Worm (Caenorhabditis elegans) whole organism, young adult: ENCODE measurements around the gene sre-7.
"Not testable (repeated sequence)": the region's sequence is repeated elsewhere in the genome, so short reads cannot be mapped to it uniquely, and the experiment has no call there.

Experiments used
- B0336.3 ChIP-seq: fragments of 200-800 bp; sonication (Bioruptor generic); IDR thresholded peaks from 2 replicates; pipeline ENCODE4 v1.3.6; 2022; ENCODE audit warnings: missing genetic modification characterization, missing compliant biosample characterization
- C06A6.2 ChIP-seq: fragments of 200-800 bp; sonication (Bioruptor generic); conservative IDR thresholded peaks from 2 replicates; pipeline ENCODE4 v1.3.6; 2022; ENCODE audit warnings: missing genetic modification characterization, missing compliant biosample characterization
- F33H1.4 ChIP-seq: fragments of 200-800 bp; sonication (Bioruptor generic); IDR thresholded peaks from 2 replicates; pipeline ENCODE4 v1.3.6; 2022; ENCODE audit warnings: missing genetic modification reagents, missing genetic modification characterization, missing compliant biosample characterization
- F37B4.10 ChIP-seq: fragments of 200-800 bp; sonication (Bioruptor generic); IDR thresholded peaks from 2 replicates; pipeline ENCODE4 v1.3.6; 2022; ENCODE audit warnings: missing genetic modification characterization, missing compliant biosample characterization
- F55B11.4 ChIP-seq: sonication (generic microtip); optimal IDR thresholded peaks from 2 replicates; lab custom pipeline; 2016; ENCODE audit warnings: missing compliant biosample characterization, missing genetic modification characterization, borderline replicate concordance; ENCODE audit not compliant: insufficient read depth
- F57C9.4 ChIP-seq: sonication (generic microtip); optimal IDR thresholded peaks from 2 replicates; lab custom pipeline; 2017; ENCODE audit warnings: mild to moderate bottlenecking, missing genetic modification characterization, missing compliant biosample characterization
- Y67H2A.10 ChIP-seq: fragments of 200-800 bp; sonication (Bioruptor generic); conservative IDR thresholded peaks from 2 replicates; pipeline ENCODE4 v1.3.6; 2022; ENCODE audit warnings: missing genetic modification reagents, missing genetic modification characterization, missing compliant biosample characterization
- aptf-3 ChIP-seq: fragments of 200-800 bp; sonication (Bioruptor generic); IDR thresholded peaks from 2 replicates; pipeline ENCODE4 v1.3.6; 2022; ENCODE audit warnings: missing genetic modification characterization, missing compliant biosample characterization
- atf-7 ChIP-seq: sonication (generic microtip); optimal IDR thresholded peaks from 2 replicates; lab custom pipeline; 2017; ENCODE audit warnings: mild to moderate bottlenecking, missing genetic modification characterization, missing compliant biosample characterization
- attf-3 ChIP-seq: fragments of 200-800 bp; sonication (Bioruptor generic); conservative IDR thresholded peaks from 2 replicates; pipeline ENCODE4 v1.3.6; 2022; ENCODE audit warnings: missing genetic modification reagents, missing genetic modification characterization, missing compliant biosample characterization
- bed-2 ChIP-seq: fragments of 200-800 bp; sonication (Bioruptor generic); IDR thresholded peaks from 2 replicates; pipeline ENCODE4 v1.3.6; 2022; ENCODE audit warnings: missing genetic modification reagents, missing genetic modification characterization, missing compliant biosample characterization
- ceh-79 ChIP-seq: sonication (generic microtip); optimal IDR thresholded peaks from 2 replicates; lab custom pipeline; 2017; ENCODE audit warnings: mild to moderate bottlenecking, missing genetic modification characterization, missing compliant biosample characterization
- egl-44 ChIP-seq: fragments of 200-800 bp; sonication (Bioruptor generic); IDR thresholded peaks from 2 replicates; pipeline ENCODE4 v1.3.6; 2022; ENCODE audit warnings: missing genetic modification reagents, missing genetic modification characterization, missing compliant biosample characterization
- fkh-3 ChIP-seq: sonication (generic microtip); optimal IDR thresholded peaks from 2 replicates; lab custom pipeline; 2016; ENCODE audit warnings: mild to moderate bottlenecking, missing genetic modification characterization, missing compliant biosample characterization
- hmg-1.2 ChIP-seq: fragments of 200-800 bp; sonication (Bioruptor generic); IDR thresholded peaks from 2 replicates; pipeline ENCODE4 v1.3.6; 2022; ENCODE audit warnings: missing genetic modification reagents, missing genetic modification characterization, missing compliant biosample characterization
- lin-26 ChIP-seq: fragments of 200-800 bp; sonication (Bioruptor generic); IDR thresholded peaks from 2 replicates; pipeline ENCODE4 v1.3.6; 2022; ENCODE audit warnings: missing genetic modification reagents, missing genetic modification characterization, missing compliant biosample characterization
- mxl-1 ChIP-seq: sonication (generic microtip); optimal IDR thresholded peaks from 2 replicates; lab custom pipeline; 2016; ENCODE audit warnings: missing genetic modification characterization, missing compliant biosample characterization
- nfya-2 ChIP-seq: fragments of 200-800 bp; sonication (Bioruptor generic); IDR thresholded peaks from 2 replicates; pipeline ENCODE4 v1.3.6; 2022; ENCODE audit warnings: missing genetic modification reagents, missing genetic modification characterization, missing compliant biosample characterization
- nfyb-1 ChIP-seq: fragments of 200-800 bp; sonication (Bioruptor generic); IDR thresholded peaks from 2 replicates; pipeline ENCODE4 v1.3.6; 2022; ENCODE audit warnings: missing genetic modification reagents, missing genetic modification characterization, missing compliant biosample characterization
- nhr-80 ChIP-seq: sonication (generic microtip); optimal IDR thresholded peaks from 2 replicates; lab custom pipeline; 2016; ENCODE audit warnings: missing genetic modification characterization, missing compliant biosample characterization
- nhr-90 ChIP-seq: sonication (generic microtip); optimal IDR thresholded peaks from 2 replicates; lab custom pipeline; 2016; ENCODE audit warnings: missing genotype, mild to moderate bottlenecking, missing genetic modification characterization, missing compliant biosample characterization
- pbrm-1 ChIP-seq: fragments of 200-800 bp; sonication (Bioruptor generic); IDR thresholded peaks from 2 replicates; pipeline ENCODE4 v1.3.6; 2022; ENCODE audit warnings: missing genetic modification reagents, missing genetic modification characterization, missing compliant biosample characterization
- pha-4 ChIP-seq: fragments of 150-350 bp; sonication (generic microtip); optimal IDR thresholded peaks from 2 replicates; lab custom pipeline; 2014; ENCODE audit warnings: missing biosample characterization, missing genetic modification reagents, missing genetic modification characterization
- repo-1 ChIP-seq: sonication (generic microtip); optimal IDR thresholded peaks from 2 replicates; lab custom pipeline; 2017; ENCODE audit warnings: mild to moderate bottlenecking, missing genetic modification characterization, missing compliant biosample characterization
- somi-1 ChIP-seq: fragments of 200-800 bp; sonication (Bioruptor generic); optimal IDR thresholded peaks from 2 replicates; lab custom pipeline; 2018; ENCODE audit warnings: mild to moderate bottlenecking, missing genetic modification characterization, missing compliant biosample characterization
- sptf-2 ChIP-seq: fragments of 200-800 bp; sonication (Bioruptor generic); optimal IDR thresholded peaks from 2 replicates; lab custom pipeline; 2018; ENCODE audit warnings: mild to moderate bottlenecking, missing genetic modification characterization, missing compliant biosample characterization
- tlf-1 ChIP-seq: fragments of 200-800 bp; sonication (Bioruptor generic); optimal IDR thresholded peaks from 2 replicates; lab custom pipeline; 2018; ENCODE audit warnings: mild to moderate bottlenecking, missing genetic modification characterization, missing compliant biosample characterization
- unc-130 ChIP-seq: sonication (generic microtip); optimal IDR thresholded peaks from 2 replicates; lab custom pipeline; 2016; ENCODE audit warnings: missing genetic modification reagents, missing genetic modification characterization, missing compliant biosample characterization
- unc-62 ChIP-seq: fragments of 150-350 bp; optimal IDR thresholded peaks from 2 replicates; lab custom pipeline; 2014; ENCODE audit warnings: missing biosample characterization, missing genetic modification reagents, missing genetic modification characterization
- ztf-22 ChIP-seq: fragments of 200-800 bp; sonication (Bioruptor generic); optimal IDR thresholded peaks from 2 replicates; lab custom pipeline; 2018; ENCODE audit warnings: mild to moderate bottlenecking, missing genetic modification characterization, moderate library complexity, missing compliant biosample characterization
- ztf-28 ChIP-seq: fragments of 200-800 bp; sonication (Bioruptor generic); IDR thresholded peaks from 2 replicates; pipeline ENCODE4 v1.3.6; 2022; ENCODE audit warnings: missing genetic modification reagents, missing genetic modification characterization, missing compliant biosample characterization

sre-7 gene

ce11 chrV:14205214-14205613, 38.8 kb upstream of the sre-7 start, which contains the start of gene T16A9.3:
T16A9.3 (plus strand) TSS chrV:14205514.
- TF ChIP-seq nfyb-1 (GFP tag; lab: Robert Waterston, UW); B0336.3; unc-130: not testable (repeated sequence)

ce11 chrV:14210743-14211142, 33.3 kb upstream of the sre-7 start, which contains the start of gene str-230:
str-230 (minus strand) TSS chrV:14210843.
- TF ChIP-seq repo-1 (tag; lab: Kevin White, UChicago) (no peak), unc-62 (GFP tag; lab: Kevin White, UChicago) (no peak), mxl-1 (tag; lab: Kevin White, UChicago) (no peak), lin-26 (no peak), Y67H2A.10 (GFP tag; lab: Robert Waterston, UW) (no peak), F33H1.4 (no peak), somi-1 (no peak), pha-4 (tag; lab: Kevin White, UChicago) (no peak)

ce11 chrV:14212813-14213212, 31.2 kb upstream of the sre-7 start:
- TF ChIP-seq atf-7 (tag; lab: Kevin White, UChicago) (no peak), nhr-80 (tag; lab: Kevin White, UChicago) (peak; percentile 50), egl-44 (GFP tag; lab: Robert Waterston, UW) (0 out of 2 replicates have a peak, but pooled peaks have one; percentile 43)

- TF ChIP-seq sptf-2 (GFP tag; lab: Kevin White, UChicago) (no peak), mxl-1 (tag; lab: Kevin White, UChicago) (no peak), nfya-2 (GFP tag; lab: Robert Waterston, UW) (no peak), pbrm-1 (no peak), pha-4 (tag; lab: Kevin White, UChicago) (no peak), hmg-1.2 (no peak), ceh-79 (tag; lab: Kevin White, UChicago) (no peak), fkh-3 (tag; lab: Kevin White, UChicago) (no peak), F57C9.4 (tag; lab: Kevin White, UChicago) (no peak), F55B11.4 (tag; lab: Kevin White, UChicago) (no peak)
These were observed 28.9 kb upstream of the sre-7 start, which contains the start of gene T16A9.5 for ce11 chrV:14215106-14215505. T16A9.5 (minus strand) TSS chrV:14215206.

- TF ChIP-seq bed-2 (GFP tag; lab: Robert Waterston, UW) (no peak), ztf-22 (GFP tag; lab: Kevin White, UChicago) (no peak), ceh-79 (tag; lab: Kevin White, UChicago) (no peak), attf-3 (GFP tag; lab: Robert Waterston, UW) (no peak)
- TF ChIP-seq, all 124 proteins: peak for 0
These were observed 20.9 kb upstream of the sre-7 start for ce11 chrV:14223141-14223540.

ce11 chrV:14226373-14226772, 17.6 kb upstream of the sre-7 start, which contains the start of gene nep-21:
nep-21 (minus strand) TSS chrV:14226473.
- no peak for TF ChIP-seq aptf-3 (GFP tag; lab: Robert Waterston, UW)
- no peak for TF ChIP-seq F37B4.10 (GFP tag; lab: Robert Waterston, UW)
- TF ChIP-seq tlf-1: no peak
- no peak for TF ChIP-seq unc-62 (GFP tag; lab: Kevin White, UChicago)
- TF ChIP-seq B0336.3: no peak
- no peak for TF ChIP-seq nhr-90 (tag; lab: Kevin White, UChicago)
- TF ChIP-seq ztf-22 (GFP tag; lab: Kevin White, UChicago): no peak
- TF ChIP-seq C06A6.2: no peak
- TF ChIP-seq ztf-28 (GFP tag; lab: Robert Waterston, UW): no peak
- TF ChIP-seq ceh-79 (tag; lab: Kevin White, UChicago): no peak
- TF ChIP-seq atf-7 (tag; lab: Kevin White, UChicago): no peak
